Worm (Caenorhabditis elegans) whole organism, L4 larva: ENCODE results near the gene hcp-2.
A peak's percentile ranks its signal among the peaks of the same experiment; 100 is the strongest.

Source experiments
- D1046.2 ChIP-seq: fragments of 200-800 bp; sonication (Bioruptor generic); IDR thresholded peaks from 2 replicates; pipeline ENCODE4 v1.3.6; 2022; ENCODE audit warnings: missing genetic modification characterization, missing compliant biosample characterization
- F37D6.2 ChIP-seq: sonication (generic microtip); optimal IDR thresholded peaks from 2 replicates; lab custom pipeline; 2016; ENCODE audit warnings: mild to moderate bottlenecking, missing genetic modification characterization, missing compliant biosample characterization
- F44E2.7 ChIP-seq: fragments of 200-800 bp; sonication (Bioruptor generic); IDR thresholded peaks from 2 replicates; pipeline ENCODE4 v2.1.2; 2022; ENCODE audit warnings: missing genetic modification characterization, missing compliant biosample characterization
- R02D3.7 ChIP-seq: fragments of 150-350 bp; sonication (generic microtip); optimal IDR thresholded peaks from 3 replicates; lab custom pipeline; 2014; ENCODE audit warnings: missing biosample characterization, missing genetic modification characterization
- T20F7.1 ChIP-seq: fragments of 200-800 bp; sonication (Bioruptor generic); optimal IDR thresholded peaks from 2 replicates; lab custom pipeline; 2018; ENCODE audit warnings: mild to moderate bottlenecking, missing genetic modification characterization, missing compliant biosample characterization
- T26A8.4 ChIP-seq: fragments of 200-800 bp; sonication (Bioruptor generic); IDR thresholded peaks from 2 replicates; pipeline ENCODE4 v1.3.6; 2022; ENCODE audit warnings: missing genetic modification characterization, missing compliant biosample characterization
- ZK337.2 ChIP-seq: fragments of 200-800 bp; sonication (Bioruptor generic); IDR thresholded peaks from 2 replicates; pipeline ENCODE4 v1.3.6; 2022; ENCODE audit warnings: missing genetic modification reagents, missing genetic modification characterization, missing compliant biosample characterization
- ZK546.5 ChIP-seq, 2 experiments: sonication (generic microtip); optimal IDR thresholded peaks; 2 replicates each; lab custom pipeline; 2017; ENCODE audit warnings: missing biosample characterization in 2 of 2, missing genetic modification characterization in 2 of 2
- aha-1 ChIP-seq: fragments of 150-350 bp; peaks from one replicate; lab custom pipeline; 2014; ENCODE audit warnings: missing biosample characterization, missing genetic modification characterization
- aly-2 ChIP-seq: sonication (generic microtip); optimal IDR thresholded peaks from 2 replicates; lab custom pipeline; 2018; ENCODE audit warnings: missing biosample characterization, missing genetic modification characterization
- ama-1 ChIP-seq: fragments of 150-350 bp; optimal IDR thresholded peaks from 2 replicates; lab custom pipeline; 2014; ENCODE audit warnings: inconsistent platforms, mixed read lengths
- arid-1 ChIP-seq: fragments of 200-800 bp; sonication (Bioruptor generic); conservative IDR thresholded peaks from 2 replicates; pipeline ENCODE4 v1.3.6; 2022; ENCODE audit warnings: missing genetic modification reagents, missing genetic modification characterization, missing compliant biosample characterization
- attf-4 ChIP-seq: sonication (generic microtip); optimal IDR thresholded peaks from 3 replicates; lab custom pipeline; 2017; ENCODE audit warnings: missing biosample characterization, missing genetic modification characterization
- ceh-44 ChIP-seq: fragments of 200-800 bp; sonication (Bioruptor generic); IDR thresholded peaks from 2 replicates; pipeline ENCODE4 v1.3.6; 2022; ENCODE audit warnings: missing genetic modification reagents, missing genetic modification characterization, missing compliant biosample characterization
- ceh-82 ChIP-seq: sonication (generic microtip); optimal IDR thresholded peaks from 2 replicates; lab custom pipeline; 2017; ENCODE audit warnings: missing biosample characterization, missing genetic modification characterization
- ces-1 ChIP-seq: fragments of 150-350 bp; sonication (generic microtip); optimal IDR thresholded peaks from 4 replicates; lab custom pipeline; 2014; ENCODE audit warnings: missing biosample characterization, missing genetic modification reagents, missing genetic modification characterization
- cey-2 ChIP-seq: sonication (generic microtip); optimal IDR thresholded peaks from 3 replicates; lab custom pipeline; 2017; ENCODE audit warnings: missing genetic modification characterization, mild to moderate bottlenecking, missing compliant biosample characterization, antibody characterized with exemption, borderline replicate concordance; ENCODE audit not compliant: insufficient read depth
- dmd-9 ChIP-seq: fragments of 200-800 bp; sonication (Bioruptor generic); IDR thresholded peaks from 2 replicates; pipeline ENCODE4 v1.3.6; 2022; ENCODE audit warnings: missing genetic modification reagents, missing genetic modification characterization, missing compliant biosample characterization
- dpl-1 ChIP-seq: fragments of 150-350 bp; optimal IDR thresholded peaks from 2 replicates; lab custom pipeline; 2014; ENCODE audit warnings: missing biosample characterization, missing genetic modification reagents, missing genetic modification characterization
- duxl-1 ChIP-seq: sonication (generic microtip); optimal IDR thresholded peaks from 2 replicates; lab custom pipeline; 2016; ENCODE audit warnings: mild to moderate bottlenecking, missing genetic modification characterization, moderate library complexity, missing compliant biosample characterization; ENCODE audit not compliant: poor library complexity
- fos-1 ChIP-seq: fragments of 150-350 bp; optimal IDR thresholded peaks from 2 replicates; lab custom pipeline; 2014; ENCODE audit warnings: missing biosample characterization, missing genetic modification characterization
- gei-8 ChIP-seq: fragments of 200-800 bp; sonication (Bioruptor generic); optimal IDR thresholded peaks from 2 replicates; lab custom pipeline; 2018; ENCODE audit warnings: mild to moderate bottlenecking, missing genetic modification characterization, missing compliant biosample characterization
- hif-1 ChIP-seq, 2 experiments: sonication (generic microtip); optimal IDR thresholded peaks; 2 replicates each; lab custom pipeline; 2016 to 2017; ENCODE audit warnings: missing compliant biosample characterization in 2 of 2, missing genetic modification characterization in 2 of 2, missing genetic modification reagents in 2 of 2, missing genotype in 2 of 2, mild to moderate bottlenecking in 1 of 2
- hlh-11 ChIP-seq: fragments of 200-800 bp; sonication (Bioruptor generic); optimal IDR thresholded peaks from 2 replicates; lab custom pipeline; 2018; ENCODE audit warnings: mild to moderate bottlenecking, missing genetic modification characterization, missing compliant biosample characterization
- hmg-1.1 ChIP-seq: fragments of 200-800 bp; sonication (Bioruptor generic); IDR thresholded peaks from 2 replicates; pipeline ENCODE4 v1.3.6; 2022; ENCODE audit warnings: missing genetic modification reagents, missing genetic modification characterization, missing compliant biosample characterization
- lim-7 ChIP-seq: fragments of 200-800 bp; sonication (Bioruptor generic); IDR thresholded peaks from 2 replicates; pipeline ENCODE4 v1.3.6; 2022; ENCODE audit warnings: missing genetic modification characterization, missing compliant biosample characterization
- lin-29 ChIP-seq: fragments of 200-800 bp; sonication (Bioruptor generic); IDR thresholded peaks from 2 replicates; pipeline ENCODE4 v1.3.6; 2022; ENCODE audit warnings: missing genetic modification reagents, missing genetic modification characterization, missing compliant biosample characterization
- lin-39 ChIP-seq: fragments of 150-350 bp; optimal IDR thresholded peaks from 2 replicates; lab custom pipeline; 2014; ENCODE audit warnings: missing biosample characterization, missing genetic modification reagents, missing genetic modification characterization
- lsy-2 ChIP-seq, 2 experiments: fragments of 150-350 bp in 1 of 2; sonication (generic microtip) in 1 of 2; optimal IDR thresholded peaks; 2 replicates each; lab custom pipeline; 2014 to 2017; ENCODE audit warnings: missing biosample characterization in 2 of 2, missing genetic modification characterization in 2 of 2
- madf-9 ChIP-seq: fragments of 200-800 bp; sonication (Bioruptor generic); conservative IDR thresholded peaks from 2 replicates; pipeline ENCODE4 v1.3.6; 2022; ENCODE audit warnings: missing genetic modification reagents, missing genetic modification characterization, missing compliant biosample characterization
- mdl-1 ChIP-seq, 2 experiments: fragments of 150-350 bp in 1 of 2; sonication (generic microtip) in 1 of 2; optimal IDR thresholded peaks; 2 replicates each; lab custom pipeline; 2014 to 2017; ENCODE audit warnings: missing biosample characterization in 2 of 2, missing genetic modification characterization in 2 of 2
- mes-2 ChIP-seq: sonication (generic microtip); optimal IDR thresholded peaks from 2 replicates; lab custom pipeline; 2016; ENCODE audit warnings: missing genotype, mild to moderate bottlenecking, missing genetic modification characterization, missing compliant biosample characterization; ENCODE audit not compliant: poor library complexity, severe bottlenecking
- mxl-2 ChIP-seq: fragments of 200-800 bp; sonication (Bioruptor generic); conservative IDR thresholded peaks from 2 replicates; pipeline ENCODE4 v1.3.6; 2022; ENCODE audit warnings: missing genetic modification reagents, missing genetic modification characterization, missing compliant biosample characterization
- nhr-237 ChIP-seq: sonication (generic microtip); optimal IDR thresholded peaks from 2 replicates; lab custom pipeline; 2017; ENCODE audit warnings: missing biosample characterization, missing genetic modification characterization
- nhr-28 ChIP-seq: fragments of 150-350 bp; optimal IDR thresholded peaks from 2 replicates; lab custom pipeline; 2014; ENCODE audit warnings: missing biosample characterization, missing genetic modification characterization
- nhr-42 ChIP-seq: fragments of 200-800 bp; sonication (Bioruptor generic); IDR thresholded peaks from 2 replicates; pipeline ENCODE4 v1.3.6; 2022; ENCODE audit warnings: missing genetic modification characterization, missing compliant biosample characterization
- nhr-48 ChIP-seq: sonication (generic microtip); optimal IDR thresholded peaks from 2 replicates; lab custom pipeline; 2016; ENCODE audit warnings: mild to moderate bottlenecking, missing genetic modification characterization, missing compliant biosample characterization
- nhr-6 ChIP-seq: fragments of 150-350 bp; optimal IDR thresholded peaks from 2 replicates; lab custom pipeline; 2014; ENCODE audit warnings: missing biosample characterization, missing genetic modification characterization
- pha-4 ChIP-seq, 2 experiments: fragments of 150-350 bp in 1 of 2; fragments of 200-800 bp in 1 of 2; sonication (Bioruptor generic) in 1 of 2; IDR thresholded peaks in 1 of 2; optimal IDR thresholded peaks in 1 of 2; 2 replicates each; pipeline versions ENCODE4 v1.3.6 to Lab custom; 2014 to 2022; ENCODE audit warnings: missing genetic modification characterization in 2 of 2, missing genetic modification reagents in 2 of 2, missing biosample characterization in 1 of 2, missing compliant biosample characterization in 1 of 2
- pqm-1 ChIP-seq: sonication (generic microtip); optimal IDR thresholded peaks from 2 replicates; lab custom pipeline; 2017; ENCODE audit warnings: missing biosample characterization, missing genetic modification characterization
- rbr-2 ChIP-seq: sonication (generic microtip); optimal IDR thresholded peaks from 2 replicates; lab custom pipeline; 2016; ENCODE audit warnings: missing genotype, missing genetic modification characterization, missing compliant biosample characterization
- saeg-2 ChIP-seq: fragments of 200-800 bp; sonication (Bioruptor generic); IDR thresholded peaks from 2 replicates; pipeline ENCODE4 v1.3.6; 2022; ENCODE audit warnings: missing genetic modification reagents, missing genetic modification characterization, missing compliant biosample characterization
- spr-1 ChIP-seq: sonication (generic microtip); optimal IDR thresholded peaks from 2 replicates; lab custom pipeline; 2016; ENCODE audit warnings: mild to moderate bottlenecking, missing genetic modification characterization, missing compliant biosample characterization
- spr-3 ChIP-seq: fragments of 200-800 bp; sonication (Bioruptor generic); optimal IDR thresholded peaks from 2 replicates; lab custom pipeline; 2018; ENCODE audit warnings: mild to moderate bottlenecking, missing genetic modification characterization, missing compliant biosample characterization
- tag-97 ChIP-seq: fragments of 200-800 bp; sonication (Bioruptor generic); IDR thresholded peaks from 2 replicates; pipeline ENCODE4 v1.3.6; 2022; ENCODE audit warnings: missing genetic modification characterization, missing compliant biosample characterization
- tra-1 ChIP-seq: fragments of 200-800 bp; sonication (Bioruptor generic); IDR thresholded peaks from 2 replicates; pipeline ENCODE4 v1.3.6; 2022; ENCODE audit warnings: missing genetic modification reagents, missing genetic modification characterization, missing compliant biosample characterization
- unc-130 ChIP-seq: sonication (generic microtip); optimal IDR thresholded peaks from 2 replicates; lab custom pipeline; 2016; ENCODE audit warnings: missing genetic modification reagents, missing genetic modification characterization, missing compliant biosample characterization
- vab-7 ChIP-seq: fragments of 200-800 bp; sonication (Bioruptor generic); IDR thresholded peaks from 2 replicates; pipeline ENCODE4 v1.3.6; 2022; ENCODE audit warnings: missing genetic modification reagents, missing genetic modification characterization, missing compliant biosample characterization
- zfp-2 ChIP-seq: sonication (generic microtip); optimal IDR thresholded peaks from 2 replicates; lab custom pipeline; 2016; ENCODE audit warnings: mild to moderate bottlenecking, missing genetic modification characterization, missing compliant biosample characterization
- zfp-3 ChIP-seq: fragments of 200-800 bp; sonication (Bioruptor generic); conservative IDR thresholded peaks from 2 replicates; pipeline ENCODE4 v1.3.6; 2022; ENCODE audit warnings: missing genetic modification reagents, missing genetic modification characterization, missing compliant biosample characterization
- zip-11 ChIP-seq: fragments of 200-800 bp; sonication (Bioruptor generic); IDR thresholded peaks from 2 replicates; pipeline ENCODE4 v1.3.6; 2022; ENCODE audit warnings: missing genetic modification characterization, missing compliant biosample characterization
- zip-2 ChIP-seq: fragments of 150-350 bp; optimal IDR thresholded peaks from 2 replicates; lab custom pipeline; 2014; ENCODE audit warnings: missing biosample characterization, missing genetic modification characterization
- ztf-7 ChIP-seq: fragments of 150-350 bp; optimal IDR thresholded peaks from 2 replicates; lab custom pipeline; 2014; ENCODE audit warnings: missing biosample characterization, missing genetic modification characterization

Gene hcp-2

ce11 chrV:9690728-9691127 is 45.1 kb downstream of the hcp-2 start:
- TF ChIP-seq mes-2 (peak; percentile 71), gei-8 (no peak), attf-4 (tag; lab: Kevin White, UChicago) (no peak), unc-130 (GFP tag; lab: Kevin White, UChicago) (no peak), arid-1 (peak; percentile 51; the same call in 1 of the 2 replicates), spr-3 (GFP tag; lab: Kevin White, UChicago) (no peak), ZK337.2 (no peak), ceh-44 (no peak), hmg-1.1 (GFP tag; lab: Robert Waterston, UW) (0 out of 2 replicates have a peak, but pooled peaks have one; percentile 36), pqm-1 (no peak), hlh-11 (tag; lab: Kevin White, UChicago) (no peak), lim-7 (GFP tag; lab: Robert Waterston, UW) (no peak), duxl-1 (tag; lab: Kevin White, UChicago) (peak; percentile 7), ces-1 (no peak), aha-1 (peak; percentile 97), pha-4 (GFP tag; IDR thresholded peaks at IDR 0.05; lab: Robert Waterston, UW) (no peak), pha-4 (tag; optimal IDR thresholded peaks at IDR 0.05; lab: Kevin White, UChicago) (no peak), R02D3.7 (tag; lab: Kevin White, UChicago) (no peak), nhr-28 (tag; lab: Kevin White, UChicago) (peak; percentile 63), dpl-1 (GFP tag; lab: Kevin White, UChicago) (peak; percentile 37), mdl-1 (tag; optimal IDR thresholded peaks at IDR 0.05; lab: Kevin White, UChicago) (peak in 1 of 2 experiments; percentile 20), ZK546.5 (tag; optimal IDR thresholded peaks at IDR 0.05; lab: Kevin White, UChicago) (no peak), vab-7 (GFP tag; lab: Robert Waterston, UW) (no peak), ceh-82 (tag; lab: Kevin White, UChicago) (no peak), nhr-48 (no peak), spr-1 (no peak), zip-2 (no peak), tag-97 (GFP tag; lab: Robert Waterston, UW) (no peak), zfp-3 (no peak), lin-39 (tag; lab: Kevin White, UChicago) (no peak), ama-1 (lab: Kevin White, UChicago) (peak; percentile 39), mxl-2 (GFP tag; lab: Robert Waterston, UW) (no peak), rbr-2 (no peak), nhr-6 (peak; percentile 56), T20F7.1 (peak; percentile 6), lsy-2 (tag; optimal IDR thresholded peaks at IDR 0.05; lab: Kevin White, UChicago) (peak in 1 of 2 experiments; percentile 93), F37D6.2 (tag; lab: Kevin White, UChicago) (no peak), D1046.2 (GFP tag; lab: Robert Waterston, UW) (no peak), aly-2 (tag; lab: Kevin White, UChicago) (no peak), madf-9 (GFP tag; lab: Robert Waterston, UW) (no peak), dmd-9 (GFP tag; lab: Robert Waterston, UW) (no peak)

ce11 chrV:9692109-9692581 is 46.5 kb downstream of the hcp-2 start, which contains the start of gene ztf-9:
Gene ztf-9, minus strand, starts transcription at chrV:9692159.
- TF ChIP-seq nhr-42 (GFP tag; lab: Robert Waterston, UW) (no peak), hif-1 (tag; optimal IDR thresholded peaks at IDR 0.05; lab: Kevin White, UChicago) (no peak), arid-1 (no peak), F44E2.7 (GFP tag; lab: Robert Waterston, UW) (no peak), nhr-237 (tag; lab: Kevin White, UChicago) (no peak), ztf-7 (tag; lab: Kevin White, UChicago) (no peak), nhr-6 (no peak), T26A8.4 (no peak), tra-1 (no peak), saeg-2 (GFP tag; lab: Robert Waterston, UW) (no peak), cey-2 (tag; lab: Kevin White, UChicago) (no peak), zfp-2 (tag; lab: Kevin White, UChicago) (no peak), fos-1 (tag; lab: Kevin White, UChicago) (no peak), zip-11 (no peak), D1046.2 (GFP tag; lab: Robert Waterston, UW) (no peak), lin-29 (GFP tag; lab: Robert Waterston, UW) (no peak), aly-2 (tag; lab: Kevin White, UChicago) (no peak)
